Worm (Caenorhabditis elegans) whole organism, young adult: Measurements from ENCODE around the gene atf-6.

Experiments
- B0019.2 ChIP-seq: fragments of 200-800 bp; sonication (Bioruptor generic); conservative IDR thresholded peaks from 2 replicates; pipeline ENCODE4 v1.3.6; 2022; ENCODE audit warnings: missing genetic modification reagents, missing genetic modification characterization, missing compliant biosample characterization
- F37B4.10 ChIP-seq: fragments of 200-800 bp; sonication (Bioruptor generic); IDR thresholded peaks from 2 replicates; pipeline ENCODE4 v1.3.6; 2022; ENCODE audit warnings: missing genetic modification characterization, missing compliant biosample characterization
- K11D2.4 ChIP-seq: fragments of 200-800 bp; sonication (Bioruptor generic); IDR thresholded peaks from 2 replicates; pipeline ENCODE4 v1.3.6; 2022; ENCODE audit warnings: missing genetic modification reagents, missing genetic modification characterization, missing compliant biosample characterization
- K12H6.12 ChIP-seq: fragments of 200-800 bp; sonication (Bioruptor generic); optimal IDR thresholded peaks from 2 replicates; lab custom pipeline; 2018; ENCODE audit warnings: mild to moderate bottlenecking, missing genetic modification characterization, missing compliant biosample characterization
- T26A5.8 ChIP-seq: sonication (generic microtip); optimal IDR thresholded peaks from 2 replicates; lab custom pipeline; 2016; ENCODE audit warnings: missing genetic modification characterization, missing compliant biosample characterization
- Y56A3A.18 ChIP-seq: fragments of 200-800 bp; sonication (Bioruptor generic); IDR thresholded peaks from 2 replicates; pipeline ENCODE4 v1.3.6; 2022; ENCODE audit warnings: missing genetic modification reagents, missing genetic modification characterization, missing compliant biosample characterization
- Y79H2A.3 ChIP-seq: fragments of 200-800 bp; sonication (Bioruptor generic); conservative IDR thresholded peaks from 2 replicates; pipeline ENCODE4 v1.3.6; 2022; ENCODE audit warnings: missing genetic modification reagents, missing genetic modification characterization, missing compliant biosample characterization
- aptf-2 ChIP-seq: fragments of 200-800 bp; sonication (Bioruptor generic); conservative IDR thresholded peaks from 2 replicates; pipeline ENCODE4 v1.3.6; 2022; ENCODE audit warnings: missing genetic modification reagents, missing genetic modification characterization, missing compliant biosample characterization
- aptf-3 ChIP-seq: fragments of 200-800 bp; sonication (Bioruptor generic); IDR thresholded peaks from 2 replicates; pipeline ENCODE4 v1.3.6; 2022; ENCODE audit warnings: missing genetic modification characterization, missing compliant biosample characterization
- attf-3 ChIP-seq: fragments of 200-800 bp; sonication (Bioruptor generic); conservative IDR thresholded peaks from 2 replicates; pipeline ENCODE4 v1.3.6; 2022; ENCODE audit warnings: missing genetic modification reagents, missing genetic modification characterization, missing compliant biosample characterization
- cebp-1 ChIP-seq, 2 experiments: fragments of 200-800 bp in 1 of 2; sonication (Bioruptor generic) in 1 of 2; sonication (generic microtip) in 1 of 2; IDR thresholded peaks in 1 of 2; optimal IDR thresholded peaks in 1 of 2; 2 replicates each; pipeline versions ENCODE4 v1.3.6 to Lab custom; 2017 to 2022; ENCODE audit warnings: missing compliant biosample characterization in 2 of 2, missing genetic modification characterization in 2 of 2, mild to moderate bottlenecking in 1 of 2, missing genetic modification reagents in 1 of 2, moderate library complexity in 1 of 2
- cebp-2 ChIP-seq: fragments of 200-800 bp; sonication (Bioruptor generic); IDR thresholded peaks from 2 replicates; pipeline ENCODE4 v1.3.6; 2022; ENCODE audit warnings: missing genetic modification characterization, missing compliant biosample characterization
- chd-7 ChIP-seq: sonication (generic microtip); optimal IDR thresholded peaks from 2 replicates; lab custom pipeline; 2016; ENCODE audit warnings: mild to moderate bottlenecking, missing genetic modification characterization, moderate library complexity, missing compliant biosample characterization
- die-1 ChIP-seq: sonication (generic microtip); optimal IDR thresholded peaks from 2 replicates; lab custom pipeline; 2016; ENCODE audit warnings: missing genotype, mild to moderate bottlenecking, missing genetic modification characterization, missing compliant biosample characterization
- dpff-1 ChIP-seq: sonication (generic microtip); optimal IDR thresholded peaks from 2 replicates; lab custom pipeline; 2017; ENCODE audit warnings: mild to moderate bottlenecking, missing genetic modification characterization, missing compliant biosample characterization
- ets-4 ChIP-seq: fragments of 200-800 bp; sonication (Bioruptor generic); optimal IDR thresholded peaks from 2 replicates; lab custom pipeline; 2018; ENCODE audit warnings: mild to moderate bottlenecking, missing genetic modification characterization, missing compliant biosample characterization
- hmg-1.2 ChIP-seq: fragments of 200-800 bp; sonication (Bioruptor generic); IDR thresholded peaks from 2 replicates; pipeline ENCODE4 v1.3.6; 2022; ENCODE audit warnings: missing genetic modification reagents, missing genetic modification characterization, missing compliant biosample characterization
- hsf-1 ChIP-seq: fragments of 200-800 bp; sonication (Bioruptor generic); IDR thresholded peaks from 2 replicates; pipeline ENCODE4 v1.3.6; 2022; ENCODE audit warnings: missing genetic modification reagents, missing genetic modification characterization, missing compliant biosample characterization
- let-526 ChIP-seq: fragments of 200-800 bp; sonication (Bioruptor generic); IDR thresholded peaks from 2 replicates; pipeline ENCODE4 v1.3.6; 2022; ENCODE audit warnings: missing genetic modification reagents, missing genetic modification characterization, missing compliant biosample characterization
- lsl-1 ChIP-seq: fragments of 200-800 bp; sonication (Bioruptor generic); optimal IDR thresholded peaks from 2 replicates; lab custom pipeline; 2018; ENCODE audit warnings: mild to moderate bottlenecking, missing genetic modification characterization, moderate library complexity, missing compliant biosample characterization
- madf-8 ChIP-seq: fragments of 200-800 bp; sonication (Bioruptor generic); conservative IDR thresholded peaks from 2 replicates; pipeline ENCODE4 v1.3.6; 2022; ENCODE audit warnings: missing genetic modification reagents, missing genetic modification characterization, missing compliant biosample characterization
- mcd-1 ChIP-seq: fragments of 200-800 bp; sonication (Bioruptor generic); IDR thresholded peaks from 2 replicates; pipeline ENCODE4 v1.3.6; 2022; ENCODE audit warnings: missing genetic modification reagents, missing genetic modification characterization, missing compliant biosample characterization
- nfyb-1 ChIP-seq: fragments of 200-800 bp; sonication (Bioruptor generic); IDR thresholded peaks from 2 replicates; pipeline ENCODE4 v1.3.6; 2022; ENCODE audit warnings: missing genetic modification reagents, missing genetic modification characterization, missing compliant biosample characterization
- nhr-120 ChIP-seq: fragments of 200-800 bp; sonication (Bioruptor generic); IDR thresholded peaks from 2 replicates; pipeline ENCODE4 v1.3.6; 2022; ENCODE audit warnings: missing genetic modification characterization, missing compliant biosample characterization
- nhr-80 ChIP-seq: sonication (generic microtip); optimal IDR thresholded peaks from 2 replicates; lab custom pipeline; 2016; ENCODE audit warnings: missing genetic modification characterization, missing compliant biosample characterization
- nhr-90 ChIP-seq: sonication (generic microtip); optimal IDR thresholded peaks from 2 replicates; lab custom pipeline; 2016; ENCODE audit warnings: missing genotype, mild to moderate bottlenecking, missing genetic modification characterization, missing compliant biosample characterization
- pbrm-1 ChIP-seq: fragments of 200-800 bp; sonication (Bioruptor generic); IDR thresholded peaks from 2 replicates; pipeline ENCODE4 v1.3.6; 2022; ENCODE audit warnings: missing genetic modification reagents, missing genetic modification characterization, missing compliant biosample characterization
- pha-4 ChIP-seq: fragments of 150-350 bp; sonication (generic microtip); optimal IDR thresholded peaks from 2 replicates; lab custom pipeline; 2014; ENCODE audit warnings: missing biosample characterization, missing genetic modification reagents, missing genetic modification characterization
- snpc-3.4 ChIP-seq: sonication (generic microtip); optimal IDR thresholded peaks from 2 replicates; lab custom pipeline; 2017; ENCODE audit warnings: missing genetic modification characterization, mild to moderate bottlenecking, missing compliant biosample characterization, antibody characterized with exemption, moderate library complexity, missing genotype, missing genetic modification reagents
- tbp1 ChIP-seq: fragments of 200-800 bp; sonication (Bioruptor generic); optimal IDR thresholded peaks from 2 replicates; lab custom pipeline; 2018; ENCODE audit warnings: mild to moderate bottlenecking, missing genetic modification characterization, missing compliant biosample characterization
- tlf-1 ChIP-seq: fragments of 200-800 bp; sonication (Bioruptor generic); optimal IDR thresholded peaks from 2 replicates; lab custom pipeline; 2018; ENCODE audit warnings: mild to moderate bottlenecking, missing genetic modification characterization, missing compliant biosample characterization
- unc-62 ChIP-seq: fragments of 150-350 bp; optimal IDR thresholded peaks from 2 replicates; lab custom pipeline; 2014; ENCODE audit warnings: missing biosample characterization, missing genetic modification reagents, missing genetic modification characterization
- ztf-28 ChIP-seq: fragments of 200-800 bp; sonication (Bioruptor generic); IDR thresholded peaks from 2 replicates; pipeline ENCODE4 v1.3.6; 2022; ENCODE audit warnings: missing genetic modification reagents, missing genetic modification characterization, missing compliant biosample characterization

atf-6 gene

DNA sequence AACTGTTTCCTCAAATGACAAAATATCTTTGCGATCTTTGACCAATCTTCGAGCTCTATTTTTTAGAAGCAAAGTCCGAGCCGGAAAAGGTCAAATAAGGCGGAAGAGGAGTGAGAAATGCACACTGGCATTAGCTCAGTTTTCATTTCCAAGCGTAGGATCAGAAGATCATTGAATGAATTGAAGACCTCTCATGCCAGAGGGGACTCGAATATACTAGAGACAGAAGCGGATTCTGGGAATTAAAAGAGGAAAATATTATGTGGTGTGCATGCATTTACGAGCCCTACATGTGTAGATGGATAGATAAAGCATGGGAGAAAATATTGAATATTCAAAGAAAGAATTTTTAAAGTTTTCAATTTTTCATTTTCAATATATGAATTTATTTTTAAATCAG lies 32.7 kb downstream of the atf-6 start:
- TF ChIP-seq nhr-90 (no peak), F37B4.10 (GFP tag; lab: Robert Waterston, UW) (no peak), nhr-120 (GFP tag; lab: Robert Waterston, UW) (no peak)
- TF ChIP-seq, all 124 proteins: peak for 0

DNA sequence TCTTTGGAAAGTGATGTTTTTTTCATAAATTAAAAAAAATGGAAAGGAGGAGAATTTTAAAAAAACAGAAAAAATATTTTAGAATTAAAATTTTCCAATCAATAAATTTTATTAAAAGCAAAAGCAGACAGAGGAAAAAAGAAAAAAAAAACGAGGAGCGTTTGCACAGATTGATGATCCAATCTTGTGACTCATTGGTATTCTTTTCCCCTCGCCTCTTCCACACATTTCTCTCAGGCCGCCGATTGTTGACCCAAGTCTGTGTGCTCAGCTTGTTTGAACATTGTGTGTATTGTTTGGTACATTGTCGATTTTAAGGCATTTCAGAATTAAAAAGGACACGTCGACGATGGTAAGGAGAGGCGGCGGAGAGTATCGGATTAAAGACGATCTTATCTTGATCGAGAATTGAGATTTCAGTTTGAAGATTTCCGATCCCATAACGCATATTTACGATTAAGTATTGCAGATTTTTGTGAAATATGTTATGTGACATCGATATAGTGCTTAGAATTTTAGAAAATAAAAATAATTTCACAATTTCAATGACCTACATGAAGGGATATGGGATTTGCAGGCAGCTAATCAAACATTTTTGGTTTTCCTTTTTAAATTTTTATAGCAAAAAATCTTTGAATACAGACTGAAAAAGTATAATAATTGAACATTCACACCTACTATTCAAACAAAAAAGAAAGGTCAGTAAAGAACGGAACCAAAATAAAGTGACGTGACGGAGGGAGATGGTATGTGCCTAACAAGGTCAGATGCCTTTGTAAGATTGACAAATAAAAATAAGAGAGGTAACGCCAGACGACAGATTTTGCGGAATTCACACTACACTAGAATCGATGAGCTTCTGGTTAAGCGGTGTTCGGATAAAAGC lies 35.1 kb downstream of the atf-6 start:
- TF ChIP-seq die-1 (tag; lab: Kevin White, UChicago) (no peak), dpff-1 (tag; lab: Kevin White, UChicago) (no peak), snpc-3.4 (no peak), chd-7 (tag; lab: Kevin White, UChicago) (no peak), lsl-1 (no peak), Y56A3A.18 (GFP tag; lab: Robert Waterston, UW) (no peak), T26A5.8 (tag; lab: Kevin White, UChicago) (no peak)

DNA sequence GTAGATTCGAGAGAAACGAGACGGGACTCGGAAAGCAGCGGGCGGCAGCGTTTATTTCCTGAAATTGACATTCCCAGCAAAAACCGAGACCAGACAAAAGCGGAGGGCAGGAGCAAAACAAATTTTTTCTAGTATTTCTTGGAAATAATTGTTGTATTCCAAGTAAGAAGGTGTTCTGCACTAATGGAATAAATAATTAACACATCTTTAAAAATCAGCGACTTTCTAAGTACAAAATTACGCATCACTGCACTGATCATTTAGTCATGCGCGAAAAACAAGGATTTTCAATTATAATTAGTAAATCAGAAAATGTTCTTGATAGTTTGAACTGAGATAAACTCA lies 35.7 kb downstream of the atf-6 start:
- no peak for TF ChIP-seq pbrm-1 (GFP tag; lab: Robert Waterston, UW)
- no peak for TF ChIP-seq ztf-28 (GFP tag; lab: Robert Waterston, UW)
- TF ChIP-seq attf-3 (GFP tag; lab: Robert Waterston, UW), result no peak
- TF ChIP-seq hmg-1.2, result no peak
- no peak for TF ChIP-seq T26A5.8 (tag; lab: Kevin White, UChicago)
- no peak for TF ChIP-seq nhr-90
- TF ChIP-seq tlf-1 (GFP tag; lab: Kevin White, UChicago), result no peak
- no peak for TF ChIP-seq nfyb-1 (GFP tag; lab: Robert Waterston, UW)
- no peak for TF ChIP-seq Y79H2A.3 (GFP tag; lab: Robert Waterston, UW)
- TF ChIP-seq aptf-3 (GFP tag; lab: Robert Waterston, UW), result no peak
- TF ChIP-seq madf-8 (GFP tag; lab: Robert Waterston, UW), result no peak

DNA sequence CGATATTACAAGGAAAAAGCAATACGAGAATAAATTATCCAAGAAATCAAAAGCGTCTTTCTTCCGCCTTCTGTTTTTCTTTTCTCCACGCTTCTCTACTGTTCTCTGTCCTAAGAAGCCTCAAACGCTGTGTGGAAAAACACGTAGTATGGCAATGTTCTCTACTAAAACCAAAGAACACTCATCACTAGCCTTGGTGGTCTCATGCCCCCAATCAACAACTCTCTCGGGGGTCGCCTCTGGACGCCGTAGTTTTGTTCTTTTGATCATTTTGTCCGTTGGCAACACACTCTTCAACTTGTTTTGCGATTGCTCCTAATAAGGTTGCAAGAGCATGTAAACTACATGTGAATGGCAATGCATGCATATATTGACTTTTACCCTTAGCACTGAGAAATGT lies 36.6 kb downstream of the atf-6 start:
- peak; percentile 2 for TF ChIP-seq K12H6.12 (tag; lab: Kevin White, UChicago)
- peak; percentile 52; the same call in 1 of the 2 replicates for TF ChIP-seq K11D2.4
- no peak for TF ChIP-seq hsf-1 (GFP tag; lab: Robert Waterston, UW)

DNA sequence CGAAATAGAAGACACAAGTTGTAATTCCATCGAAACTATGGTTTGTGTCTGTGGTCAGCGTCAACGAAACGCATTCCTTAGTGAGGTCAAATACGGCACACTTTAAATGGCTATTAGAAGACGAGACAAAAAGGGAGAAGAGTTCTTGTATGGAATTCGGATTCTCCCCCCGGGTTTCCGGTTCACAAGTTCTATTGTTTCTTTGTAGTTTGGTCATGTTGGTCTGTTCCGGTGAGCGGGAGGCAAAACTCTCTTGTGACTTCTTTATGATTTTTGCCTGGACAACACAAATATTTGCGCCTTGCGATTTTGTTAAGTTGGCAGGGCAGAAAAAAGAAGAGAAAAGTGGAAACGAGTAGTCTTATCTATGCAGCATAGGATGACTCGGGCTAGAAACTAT lies 37.1 kb downstream of the atf-6 start:
- peak; percentile 14 for TF ChIP-seq tbp1 (GFP tag; lab: Kevin White, UChicago)
- no peak for TF ChIP-seq B0019.2 (GFP tag; lab: Robert Waterston, UW)
- TF ChIP-seq let-526 (GFP tag; lab: Robert Waterston, UW), result peak; percentile 67; the same call in 1 of the 2 replicates

DNA sequence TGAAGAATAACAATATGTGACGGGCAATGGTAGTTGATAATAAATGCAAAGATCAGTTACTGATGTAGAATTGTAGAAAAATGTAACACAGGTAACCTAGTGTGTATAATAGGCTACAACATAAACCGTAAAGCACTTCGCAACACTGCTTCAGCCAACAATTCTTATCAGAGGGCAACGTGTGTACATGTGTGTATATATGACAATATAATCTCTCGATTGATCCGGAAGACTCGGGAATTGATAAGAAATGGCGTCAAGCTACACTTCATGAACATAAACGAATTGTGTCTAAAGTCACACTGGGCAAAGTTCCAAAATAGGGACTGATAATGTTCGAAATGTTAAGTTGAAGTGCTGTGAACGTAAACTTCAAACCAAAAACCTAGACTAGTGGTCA lies 37.7 kb downstream of the atf-6 start:
- no peak for TF ChIP-seq K12H6.12 (tag; lab: Kevin White, UChicago)
- no peak for TF ChIP-seq nhr-120 (GFP tag; lab: Robert Waterston, UW)
- no peak for TF ChIP-seq cebp-2 (GFP tag; lab: Robert Waterston, UW)
- TF ChIP-seq Y79H2A.3 (GFP tag; lab: Robert Waterston, UW), result no peak
- peak; percentile 38; the same call in 1 of the 2 replicates for TF ChIP-seq cebp-1 (GFP tag; IDR thresholded peaks at IDR 0.05; lab: Robert Waterston, UW)
- no peak for TF ChIP-seq cebp-1 (tag; optimal IDR thresholded peaks at IDR 0.05; lab: Kevin White, UChicago)
- peak; percentile 70 for TF ChIP-seq ets-4 (GFP tag; lab: Kevin White, UChicago)
- TF ChIP-seq lsl-1, result no peak
- no peak for TF ChIP-seq mcd-1 (GFP tag; lab: Robert Waterston, UW)
- no peak for TF ChIP-seq aptf-2
- peak; percentile 3 for TF ChIP-seq unc-62 (GFP tag; lab: Kevin White, UChicago)
- peak; percentile 23 for TF ChIP-seq pha-4
- peak; percentile 15 for TF ChIP-seq nhr-80 (tag; lab: Kevin White, UChicago)
- TF ChIP-seq tbp1 (GFP tag; lab: Kevin White, UChicago), result peak; percentile 0
